Worm (Caenorhabditis elegans): ENCODE measurements around the gene dgn-1.

dgn-1 gene

DNA sequence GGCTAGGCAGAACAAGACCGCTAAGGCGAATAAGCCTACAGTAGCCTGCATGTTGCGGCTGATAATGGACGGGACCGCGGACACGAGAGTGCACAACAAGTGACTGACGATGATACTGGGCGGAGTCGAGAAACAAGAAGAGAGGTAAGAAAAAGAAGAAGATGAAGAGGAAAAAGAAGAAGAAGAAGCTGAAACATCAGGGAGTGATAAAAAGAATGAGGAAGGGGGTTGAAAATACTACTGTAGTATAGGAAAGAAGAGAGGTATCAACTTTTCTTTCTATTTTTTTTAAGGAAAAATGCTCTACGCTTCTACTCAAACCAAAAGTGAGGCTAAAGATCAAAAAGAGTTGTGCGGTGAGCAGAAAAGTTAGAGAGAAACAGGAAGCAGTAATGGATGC, 20.1 kb upstream of the dgn-1 start, which contains the start of gene T21B6.3:
Gene T21B6.3, minus strand, starts transcription at position 101 of the 400 bp plus-strand sequence.
- TF ChIP-seq elt-3 (tag; optimal IDR thresholded peaks at IDR 0.05) (no peak), ceh-16 (tag; optimal IDR thresholded peaks at IDR 0.05) (no peak), elt-2 (tag; optimal IDR thresholded peaks at IDR 0.05) (no peak), nhr-77 (tag; optimal IDR thresholded peaks at IDR 0.05) (no peak), lin-15B (tag; optimal IDR thresholded peaks at IDR 0.05) (no peak), aly-2 (tag; optimal IDR thresholded peaks at IDR 0.05) (no peak), snpc-4 (tag; optimal IDR thresholded peaks at IDR 0.05) (no peak), egl-27 (tag; optimal IDR thresholded peaks at IDR 0.05) (no peak), R02D3.7 (tag; optimal IDR thresholded peaks at IDR 0.05) (no peak), ztf-4 (tag; optimal IDR thresholded peaks at IDR 0.05) (no peak), pqm-1 (tag; optimal IDR thresholded peaks at IDR 0.05) (no peak), skn-1 (tag; optimal IDR thresholded peaks at IDR 0.05) (no peak), fkh-10 (GFP tag; optimal IDR thresholded peaks at IDR 0.05) (no peak)

DNA sequence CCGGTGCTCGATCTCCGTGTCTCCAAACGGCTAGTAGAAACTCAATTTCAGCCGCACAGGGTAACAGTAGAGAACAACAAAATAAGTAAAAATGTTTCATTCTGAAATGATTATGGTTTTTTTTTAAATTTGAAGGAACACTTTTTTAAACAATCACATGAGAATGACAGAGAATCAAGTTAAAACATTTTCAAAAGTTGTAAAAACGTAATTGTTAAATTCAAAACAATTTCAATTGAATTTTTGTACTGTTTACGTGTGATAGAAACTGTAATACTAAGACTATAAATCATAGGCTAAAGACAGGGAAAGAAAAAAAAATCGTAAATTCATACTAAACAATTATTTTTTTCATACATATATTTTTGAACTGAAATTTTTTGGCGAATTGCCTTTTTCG, 12.5 kb upstream of the dgn-1 start, which contains the start of gene pho-7:
Gene pho-7, minus strand, starts transcription at position 101 of the 400 bp plus-strand sequence.
- TF ChIP-seq ceh-28 (tag; optimal IDR thresholded peaks at IDR 0.05) (no peak), skn-1 (tag; optimal IDR thresholded peaks at IDR 0.05) (no peak)

- TF ChIP-seq lsy-12 (tag; optimal IDR thresholded peaks at IDR 0.05) (no peak), ceh-9 (tag; optimal IDR thresholded peaks at IDR 0.05) (no peak), mml-1 (tag; optimal IDR thresholded peaks at IDR 0.05) (no peak), lin-39 (tag; optimal IDR thresholded peaks at IDR 0.05) (no peak), fos-1 (tag; optimal IDR thresholded peaks at IDR 0.05) (no peak), ama-1 (optimal IDR thresholded peaks at IDR 0.05) (no peak), sea-2 (GFP tag; optimal IDR thresholded peaks at IDR 0.05) (no peak), nhr-43 (tag; optimal IDR thresholded peaks at IDR 0.05; ENCODE audit: poor library complexity, severe bottlenecking) (no peak), daf-12 (tag; optimal IDR thresholded peaks at IDR 0.05) (no peak), nhr-67 (tag; optimal IDR thresholded peaks at IDR 0.05) (no peak), R02D3.7 (tag; optimal IDR thresholded peaks at IDR 0.05) (no peak), jun-1 (tag; optimal IDR thresholded peaks at IDR 0.05) (no peak), egl-27 (tag; optimal IDR thresholded peaks at IDR 0.05) (no peak), nhr-76 (tag; optimal IDR thresholded peaks at IDR 0.05) (no peak), nhr-77 (tag; optimal IDR thresholded peaks at IDR 0.05) (no peak)
Measured at ce11 chrX:10933308-10934014, 4.7 kb upstream of the dgn-1 start.

DNA sequence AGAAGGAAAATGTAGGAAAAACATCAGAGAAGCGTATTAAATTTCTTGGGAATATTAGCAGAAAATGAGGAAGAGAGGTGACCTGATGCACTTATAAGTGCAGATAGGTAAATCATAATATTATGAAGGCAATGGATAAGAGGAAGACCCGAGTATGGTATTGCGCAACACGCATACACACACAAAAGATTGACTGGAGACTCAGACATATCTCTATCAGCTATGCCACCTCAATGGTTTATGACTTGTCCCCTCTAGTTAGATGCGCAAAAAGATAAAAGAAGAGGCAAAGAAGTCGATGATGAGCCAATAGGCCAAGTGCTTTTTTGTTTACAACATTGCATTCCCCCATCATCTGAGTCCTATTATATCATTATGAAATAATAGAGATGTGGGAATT, 3.3 kb upstream of the dgn-1 start:
- TF ChIP-seq unc-62 (GFP tag; optimal IDR thresholded peaks at IDR 0.05) (no peak), nhr-76 (tag; optimal IDR thresholded peaks at IDR 0.05) (no peak), R02D3.7 (tag; optimal IDR thresholded peaks at IDR 0.05) (no peak), hmg-11 (tag; optimal IDR thresholded peaks at IDR 0.05) (no peak), ama-1 (optimal IDR thresholded peaks at IDR 0.05) (no peak), elt-1 (tag; optimal IDR thresholded peaks at IDR 0.05) (no peak), pha-4 (tag; optimal IDR thresholded peaks at IDR 0.05) (no peak), aly-2 (tag; optimal IDR thresholded peaks at IDR 0.05) (no peak), egl-27 (tag; optimal IDR thresholded peaks at IDR 0.05) (no peak), sea-2 (GFP tag; optimal IDR thresholded peaks at IDR 0.05) (no peak), pqm-1 (tag; optimal IDR thresholded peaks at IDR 0.05) (no peak), ZK546.5 (tag; optimal IDR thresholded peaks at IDR 0.05) (no peak), mml-1 (tag; optimal IDR thresholded peaks at IDR 0.05) (no peak), nhr-23 (tag; optimal IDR thresholded peaks at IDR 0.05) (no peak), egl-5 (tag; optimal IDR thresholded peaks at IDR 0.05) (no peak), nhr-28 (tag; optimal IDR thresholded peaks at IDR 0.05) (no peak), tbx-2 (tag; optimal IDR thresholded peaks at IDR 0.05) (no peak)

DNA sequence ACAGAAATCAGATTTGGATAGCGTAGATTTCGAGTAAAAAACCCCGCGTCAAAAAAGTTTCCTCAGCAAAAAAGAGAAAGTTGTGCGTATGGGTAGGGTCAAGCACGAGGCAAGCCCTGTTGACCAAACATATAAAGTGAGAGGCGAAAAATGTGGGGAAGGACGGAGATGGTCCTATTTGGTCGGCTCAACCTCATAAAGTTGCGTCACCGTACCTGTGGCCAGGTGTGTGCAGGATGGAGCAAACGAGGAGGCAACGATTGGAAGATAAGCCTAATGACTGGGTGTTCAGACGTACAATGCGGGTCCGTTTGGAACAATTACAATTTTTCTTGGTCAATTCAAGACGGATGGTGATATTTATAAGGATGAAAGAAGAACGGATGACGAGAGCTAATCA, 1.7 kb downstream of the dgn-1 start:
- TF ChIP-seq daf-12 (tag; optimal IDR thresholded peaks at IDR 0.05) (no peak), nhr-43 (tag; optimal IDR thresholded peaks at IDR 0.05; ENCODE audit: poor library complexity, severe bottlenecking) (no peak), nfya-1 (tag; optimal IDR thresholded peaks at IDR 0.05; ENCODE audit: insufficient read depth) (no peak), tbx-2 (tag; optimal IDR thresholded peaks at IDR 0.05) (no peak), ztf-4 (tag; optimal IDR thresholded peaks at IDR 0.05) (no peak), nhr-23 (tag; optimal IDR thresholded peaks at IDR 0.05) (no peak), elt-3 (tag; optimal IDR thresholded peaks at IDR 0.05) (no peak), unc-62 (GFP tag; optimal IDR thresholded peaks at IDR 0.05) (no peak), eor-1 (tag; optimal IDR thresholded peaks at IDR 0.05) (no peak)

Measured in whole organism, L3 larva.